Worm (Caenorhabditis elegans): Measurements from ENCODE around the gene flh-2.

flh-2 gene

DNA sequence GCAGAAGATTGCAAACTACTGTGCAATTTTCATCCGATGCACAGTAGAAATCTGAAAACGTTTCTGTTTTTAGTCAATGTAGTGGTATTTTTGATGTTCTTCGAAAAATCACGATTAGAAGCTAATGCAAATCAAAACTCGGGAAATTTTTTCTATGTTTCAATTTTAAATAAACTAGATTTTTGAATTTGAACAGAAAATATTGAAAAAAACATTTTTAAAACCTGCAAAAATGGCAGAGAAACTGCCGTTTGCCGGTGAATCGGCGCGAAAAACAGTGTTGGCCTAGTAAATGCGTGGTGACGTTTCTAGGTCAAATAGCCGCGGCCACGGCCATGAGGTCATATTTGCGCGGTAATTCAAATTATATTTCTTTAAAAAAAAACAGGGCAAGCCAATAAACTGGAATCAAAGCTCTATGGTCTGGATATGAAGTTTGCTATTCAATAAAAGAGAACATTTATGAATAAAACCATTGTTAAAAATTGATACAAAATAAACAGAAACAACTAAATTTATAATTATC lies 21.7 kb upstream of the flh-2 start, which contains the start of gene set-2 (continued):
- TF ChIP-seq lsy-2 (tag; optimal IDR thresholded peaks at IDR 0.05), result peak; percentile 62 to 76
- TF ChIP-seq nhr-237 (tag; optimal IDR thresholded peaks at IDR 0.05), result no peak
- TF ChIP-seq unc-62 (GFP tag; optimal IDR thresholded peaks at IDR 0.05), result no peak
- TF ChIP-seq unc-30 (tag; optimal IDR thresholded peaks at IDR 0.05), result no peak
- peak; percentile 85 for TF ChIP-seq tbx-2 (tag; optimal IDR thresholded peaks at IDR 0.05)
- no peak for TF ChIP-seq ces-1 (GFP tag; optimal IDR thresholded peaks at IDR 0.05)
- peak; percentile 87 for TF ChIP-seq irx-1 (tag; optimal IDR thresholded peaks at IDR 0.05)
- peak; percentile 70 for TF ChIP-seq sox-4 (tag; optimal IDR thresholded peaks at IDR 0.05)
- no peak for TF ChIP-seq mef-2 (tag; optimal IDR thresholded peaks at IDR 0.05)
- peak; percentile 62 for TF ChIP-seq fkh-8 (tag; optimal IDR thresholded peaks at IDR 0.05)
- TF ChIP-seq nhr-11 (tag; optimal IDR thresholded peaks at IDR 0.05), result no peak
- TF ChIP-seq ets-5 (GFP tag; IDR thresholded peaks at IDR 0.05), result no peak
- peak; percentile 74 for TF ChIP-seq snu-23 (GFP tag; optimal IDR thresholded peaks at IDR 0.05)
- peak; percentile 54 for TF ChIP-seq swsn-7 (tag; optimal IDR thresholded peaks at IDR 0.05)
- TF ChIP-seq nhr-90 (tag; optimal IDR thresholded peaks at IDR 0.05; ENCODE audit: poor library complexity), result peak; percentile 87
- TF ChIP-seq aha-1 (tag; optimal IDR thresholded peaks at IDR 0.05), result no peak
- no peak for TF ChIP-seq hpl-2 (GFP tag; optimal IDR thresholded peaks at IDR 0.05)
- no peak for TF ChIP-seq hlh-17 (GFP tag; optimal IDR thresholded peaks at IDR 0.05; ENCODE audit: borderline replicate concordance)
- TF ChIP-seq ama-1 (optimal IDR thresholded peaks at IDR 0.05), result no peak
- TF ChIP-seq xbp-1 (tag; optimal IDR thresholded peaks at IDR 0.05), result peak; percentile 75
- peak; percentile 70 for TF ChIP-seq isw-1 (GFP tag; IDR thresholded peaks at IDR 0.05)
- TF ChIP-seq mep-1 (tag; optimal IDR thresholded peaks at IDR 0.05), result peak; percentile 55
- TF ChIP-seq F16B12.6 (tag; optimal IDR thresholded peaks at IDR 0.05), result peak; percentile 54
- peak; percentile 73 for TF ChIP-seq egl-13 (tag; optimal IDR thresholded peaks at IDR 0.05)
- TF ChIP-seq efl-1 (optimal IDR thresholded peaks at IDR 0.05), result peak; percentile 93 to 95
- TF ChIP-seq efl-1 (GFP tag; optimal IDR thresholded peaks at IDR 0.05 in 1 of 2), result peak; percentile 93 to 99
- TF ChIP-seq nhr-28 (tag; optimal IDR thresholded peaks at IDR 0.05), result no peak
- no peak for TF ChIP-seq ztf-4 (tag; optimal IDR thresholded peaks at IDR 0.05)
- TF ChIP-seq alr-1 (tag; optimal IDR thresholded peaks at IDR 0.05; ENCODE audit: borderline replicate concordance), result no peak
- no peak for TF ChIP-seq ceh-63 (GFP tag; optimal IDR thresholded peaks at IDR 0.05)
- TF ChIP-seq elt-3 (tag; optimal IDR thresholded peaks at IDR 0.05), result no peak
- no peak for TF ChIP-seq C34B4.2 (tag; optimal IDR thresholded peaks at IDR 0.05)
- no peak for TF ChIP-seq unc-130 (tag; optimal IDR thresholded peaks at IDR 0.05)
- TF ChIP-seq skn-1 (tag; optimal IDR thresholded peaks at IDR 0.05), result peak; percentile 54
- peak; percentile 38 for TF ChIP-seq snpc-4 (tag; optimal IDR thresholded peaks at IDR 0.05)
- peak; percentile 69 for TF ChIP-seq dsc-1 (tag; optimal IDR thresholded peaks at IDR 0.05)
- TF ChIP-seq pqm-1 (tag; optimal IDR thresholded peaks at IDR 0.05), result no peak
- TF ChIP-seq nhr-71 (tag; optimal IDR thresholded peaks at IDR 0.05), result peak; percentile 84
- TF ChIP-seq dpl-1 (GFP tag; optimal IDR thresholded peaks at IDR 0.05), result peak; percentile 87 to 93 (median 92)
- no peak for TF ChIP-seq ceh-88 (GFP tag; IDR thresholded peaks at IDR 0.05)
- TF ChIP-seq efl-3 (GFP tag; optimal IDR thresholded peaks at IDR 0.05), result no peak
- TF ChIP-seq nhr-47 (tag; optimal IDR thresholded peaks at IDR 0.05), result peak; percentile 81
- TF ChIP-seq jun-1 (tag; optimal IDR thresholded peaks at IDR 0.05), result peak; percentile 24

DNA sequence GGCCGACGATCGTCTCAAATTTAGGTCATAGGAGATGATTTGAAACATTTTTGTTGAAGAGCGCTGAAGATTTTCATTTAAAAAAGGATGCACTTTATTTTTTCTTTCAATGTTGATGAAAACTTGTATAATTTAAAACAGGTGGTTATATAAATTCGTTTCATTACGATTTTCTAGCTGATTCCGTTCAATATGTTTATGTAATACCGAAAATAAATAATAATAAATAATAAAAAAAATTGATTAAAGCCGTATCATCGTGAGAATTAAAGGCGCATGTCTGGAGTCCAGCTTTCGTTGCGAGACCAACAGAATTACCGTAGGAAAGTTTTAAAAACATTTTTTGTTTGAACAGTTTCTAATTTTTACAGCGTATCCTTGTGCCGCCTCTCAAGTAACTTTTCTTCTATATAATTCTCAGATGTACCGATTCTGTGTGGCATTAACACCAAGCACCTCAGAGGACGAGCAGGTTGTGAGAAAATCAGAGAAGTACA lies 19.7 kb upstream of the flh-2 start, which contains the start of the genes C26E6.12 and eri-9:
TSS of gene C26E6.12 (minus strand) at position 51 of the 497 bp plus-strand sequence.
TSS of gene eri-9 (plus strand) at position 248 of the 497 bp plus-strand sequence.
- peak in 1 of 3 experiments; percentile 26 for TF ChIP-seq dpl-1 (GFP tag; optimal IDR thresholded peaks at IDR 0.05)
- no peak for TF ChIP-seq fkh-10 (GFP tag; optimal IDR thresholded peaks at IDR 0.05)
- no peak for TF ChIP-seq tlp-1 (tag; optimal IDR thresholded peaks at IDR 0.05)

All from whole organism, L1 larva.